Worm (Caenorhabditis elegans) whole organism, young adult: ENCODE measurements around the gene fbxc-23.

Source experiments
- B0035.1 ChIP-seq: sonication (generic microtip); optimal IDR thresholded peaks from 2 replicates; lab custom pipeline; 2016; ENCODE audit warnings: missing genetic modification characterization, mild to moderate bottlenecking, missing compliant biosample characterization, missing genotype, missing genetic modification reagents
- B0336.3 ChIP-seq: fragments of 200-800 bp; sonication (Bioruptor generic); IDR thresholded peaks from 2 replicates; pipeline ENCODE4 v1.3.6; 2022; ENCODE audit warnings: missing genetic modification characterization, missing compliant biosample characterization
- C06A6.2 ChIP-seq: fragments of 200-800 bp; sonication (Bioruptor generic); conservative IDR thresholded peaks from 2 replicates; pipeline ENCODE4 v1.3.6; 2022; ENCODE audit warnings: missing genetic modification characterization, missing compliant biosample characterization
- C17E4.6 ChIP-seq: fragments of 200-800 bp; sonication (Bioruptor generic); IDR thresholded peaks from 2 replicates; pipeline ENCODE4 v1.3.6; 2022; ENCODE audit warnings: missing genetic modification reagents, missing genetic modification characterization, missing compliant biosample characterization
- D2030.7 ChIP-seq: fragments of 200-800 bp; sonication (Bioruptor generic); IDR thresholded peaks from 2 replicates; pipeline ENCODE4 v1.3.6; 2022; ENCODE audit warnings: missing genetic modification reagents, missing genetic modification characterization, missing compliant biosample characterization
- F10E7.11 ChIP-seq: sonication (generic microtip); optimal IDR thresholded peaks from 2 replicates; lab custom pipeline; 2017; ENCODE audit warnings: mild to moderate bottlenecking, missing genetic modification characterization, moderate library complexity, missing compliant biosample characterization
- F33H1.4 ChIP-seq: fragments of 200-800 bp; sonication (Bioruptor generic); IDR thresholded peaks from 2 replicates; pipeline ENCODE4 v1.3.6; 2022; ENCODE audit warnings: missing genetic modification reagents, missing genetic modification characterization, missing compliant biosample characterization
- F39B2.1 ChIP-seq: fragments of 200-800 bp; sonication (Bioruptor generic); IDR thresholded peaks from 2 replicates; pipeline ENCODE4 v1.3.6; 2022; ENCODE audit warnings: missing genetic modification reagents, missing genetic modification characterization, missing compliant biosample characterization
- T26A5.8 ChIP-seq: sonication (generic microtip); optimal IDR thresholded peaks from 2 replicates; lab custom pipeline; 2016; ENCODE audit warnings: missing genetic modification characterization, missing compliant biosample characterization
- Y53G8AR.9 ChIP-seq: fragments of 200-800 bp; sonication (Bioruptor generic); conservative IDR thresholded peaks from 2 replicates; pipeline ENCODE4 v1.3.6; 2022; ENCODE audit warnings: missing genetic modification reagents, missing genetic modification characterization, missing compliant biosample characterization
- Y56A3A.18 ChIP-seq: fragments of 200-800 bp; sonication (Bioruptor generic); IDR thresholded peaks from 2 replicates; pipeline ENCODE4 v1.3.6; 2022; ENCODE audit warnings: missing genetic modification reagents, missing genetic modification characterization, missing compliant biosample characterization
- Y95B8A.8 ChIP-seq: fragments of 200-800 bp; sonication (Bioruptor generic); IDR thresholded peaks from 2 replicates; pipeline ENCODE4 v1.3.6; 2022; ENCODE audit warnings: missing genetic modification reagents, missing genetic modification characterization, missing compliant biosample characterization
- aptf-2 ChIP-seq: fragments of 200-800 bp; sonication (Bioruptor generic); conservative IDR thresholded peaks from 2 replicates; pipeline ENCODE4 v1.3.6; 2022; ENCODE audit warnings: missing genetic modification reagents, missing genetic modification characterization, missing compliant biosample characterization
- aptf-3 ChIP-seq: fragments of 200-800 bp; sonication (Bioruptor generic); IDR thresholded peaks from 2 replicates; pipeline ENCODE4 v1.3.6; 2022; ENCODE audit warnings: missing genetic modification characterization, missing compliant biosample characterization
- atf-7 ChIP-seq: sonication (generic microtip); optimal IDR thresholded peaks from 2 replicates; lab custom pipeline; 2017; ENCODE audit warnings: mild to moderate bottlenecking, missing genetic modification characterization, missing compliant biosample characterization
- athp-1 ChIP-seq: sonication (generic microtip); optimal IDR thresholded peaks from 2 replicates; lab custom pipeline; 2017; ENCODE audit warnings: mild to moderate bottlenecking, missing genetic modification characterization, missing compliant biosample characterization
- attf-3 ChIP-seq: fragments of 200-800 bp; sonication (Bioruptor generic); conservative IDR thresholded peaks from 2 replicates; pipeline ENCODE4 v1.3.6; 2022; ENCODE audit warnings: missing genetic modification reagents, missing genetic modification characterization, missing compliant biosample characterization
- attf-5 ChIP-seq: fragments of 200-800 bp; sonication (Bioruptor generic); optimal IDR thresholded peaks from 2 replicates; lab custom pipeline; 2018; ENCODE audit warnings: mild to moderate bottlenecking, missing genetic modification characterization, missing compliant biosample characterization
- ceh-100 ChIP-seq: fragments of 200-800 bp; sonication (Bioruptor generic); IDR thresholded peaks from 2 replicates; pipeline ENCODE4 v1.3.6; 2022; ENCODE audit warnings: missing genetic modification reagents, missing genetic modification characterization, missing compliant biosample characterization
- ceh-27 ChIP-seq: fragments of 200-800 bp; sonication (Bioruptor generic); optimal IDR thresholded peaks from 2 replicates; lab custom pipeline; 2018; ENCODE audit warnings: mild to moderate bottlenecking, missing genetic modification characterization, moderate library complexity, missing compliant biosample characterization
- ceh-58 ChIP-seq: fragments of 200-800 bp; sonication (Bioruptor generic); IDR thresholded peaks from 2 replicates; pipeline ENCODE4 v1.3.6; 2022; ENCODE audit warnings: missing genetic modification characterization, missing compliant biosample characterization
- ceh-91 ChIP-seq: fragments of 200-800 bp; sonication (Bioruptor generic); IDR thresholded peaks from 2 replicates; pipeline ENCODE4 v1.3.6; 2022; ENCODE audit warnings: missing genetic modification reagents, missing genetic modification characterization, missing compliant biosample characterization
- ets-4 ChIP-seq: fragments of 200-800 bp; sonication (Bioruptor generic); optimal IDR thresholded peaks from 2 replicates; lab custom pipeline; 2018; ENCODE audit warnings: mild to moderate bottlenecking, missing genetic modification characterization, missing compliant biosample characterization
- fkh-3 ChIP-seq: sonication (generic microtip); optimal IDR thresholded peaks from 2 replicates; lab custom pipeline; 2016; ENCODE audit warnings: mild to moderate bottlenecking, missing genetic modification characterization, missing compliant biosample characterization
- gei-17 ChIP-seq: fragments of 200-800 bp; sonication (Bioruptor generic); optimal IDR thresholded peaks from 2 replicates; lab custom pipeline; 2018; ENCODE audit warnings: mild to moderate bottlenecking, missing genetic modification characterization, missing compliant biosample characterization
- hmg-1.2 ChIP-seq: fragments of 200-800 bp; sonication (Bioruptor generic); IDR thresholded peaks from 2 replicates; pipeline ENCODE4 v1.3.6; 2022; ENCODE audit warnings: missing genetic modification reagents, missing genetic modification characterization, missing compliant biosample characterization
- let-607 ChIP-seq, 2 experiments: fragments of 200-800 bp in 1 of 2; sonication (Bioruptor generic) in 1 of 2; sonication (generic microtip) in 1 of 2; optimal IDR thresholded peaks; 2 replicates each; lab custom pipeline; 2016 to 2018; ENCODE audit warnings: mild to moderate bottlenecking in 2 of 2, missing compliant biosample characterization in 2 of 2, missing genetic modification characterization in 2 of 2, moderate library complexity in 2 of 2, missing genotype in 1 of 2
- lin-35 ChIP-seq, 3 experiments: fragments of 150-350 bp in 2 of 3; sonication (generic microtip) in 1 of 3; optimal IDR thresholded peaks; 2 replicates each; lab custom pipeline; 2014 to 2018; ENCODE audit warnings: missing biosample characterization in 3 of 3, missing genetic modification characterization in 3 of 3, missing genetic modification reagents in 3 of 3
- lsy-27 ChIP-seq: sonication (generic microtip); optimal IDR thresholded peaks from 2 replicates; lab custom pipeline; 2017; ENCODE audit warnings: missing genetic modification characterization, mild to moderate bottlenecking, missing compliant biosample characterization, antibody characterized with exemption, missing genotype, borderline replicate concordance; ENCODE audit not compliant: insufficient read depth
- mcd-1 ChIP-seq: fragments of 200-800 bp; sonication (Bioruptor generic); IDR thresholded peaks from 2 replicates; pipeline ENCODE4 v1.3.6; 2022; ENCODE audit warnings: missing genetic modification reagents, missing genetic modification characterization, missing compliant biosample characterization
- mel-28 ChIP-seq: sonication (generic microtip); optimal IDR thresholded peaks from 2 replicates; lab custom pipeline; 2016; ENCODE audit warnings: borderline replicate concordance, mild to moderate bottlenecking, missing genetic modification characterization, missing compliant biosample characterization
- nfyb-1 ChIP-seq: fragments of 200-800 bp; sonication (Bioruptor generic); IDR thresholded peaks from 2 replicates; pipeline ENCODE4 v1.3.6; 2022; ENCODE audit warnings: missing genetic modification reagents, missing genetic modification characterization, missing compliant biosample characterization
- nhr-27 ChIP-seq: fragments of 200-800 bp; sonication (Bioruptor generic); optimal IDR thresholded peaks from 2 replicates; lab custom pipeline; 2018; ENCODE audit warnings: mild to moderate bottlenecking, missing genetic modification characterization, moderate library complexity, missing compliant biosample characterization
- pha-4 ChIP-seq: fragments of 150-350 bp; sonication (generic microtip); optimal IDR thresholded peaks from 2 replicates; lab custom pipeline; 2014; ENCODE audit warnings: missing biosample characterization, missing genetic modification reagents, missing genetic modification characterization
- repo-1 ChIP-seq: sonication (generic microtip); optimal IDR thresholded peaks from 2 replicates; lab custom pipeline; 2017; ENCODE audit warnings: mild to moderate bottlenecking, missing genetic modification characterization, missing compliant biosample characterization
- sea-2 ChIP-seq: fragments of 200-800 bp; sonication (Bioruptor generic); IDR thresholded peaks from 2 replicates; pipeline ENCODE4 v1.3.6; 2022; ENCODE audit warnings: missing genetic modification characterization, missing compliant biosample characterization
- snpc-1.1 ChIP-seq: sonication (generic microtip); optimal IDR thresholded peaks from 2 replicates; lab custom pipeline; 2017; ENCODE audit warnings: missing genetic modification characterization, mild to moderate bottlenecking, missing compliant biosample characterization, antibody characterized with exemption, moderate library complexity, missing genotype, missing genetic modification reagents; ENCODE audit not compliant: insufficient read depth
- snpc-1.3 ChIP-seq: sonication (generic microtip); optimal IDR thresholded peaks from 2 replicates; lab custom pipeline; 2017; ENCODE audit warnings: missing genetic modification characterization, mild to moderate bottlenecking, missing compliant biosample characterization, antibody characterized with exemption, moderate library complexity, missing genotype, missing genetic modification reagents; ENCODE audit not compliant: insufficient read depth
- snpc-3.4 ChIP-seq: sonication (generic microtip); optimal IDR thresholded peaks from 2 replicates; lab custom pipeline; 2017; ENCODE audit warnings: missing genetic modification characterization, mild to moderate bottlenecking, missing compliant biosample characterization, antibody characterized with exemption, moderate library complexity, missing genotype, missing genetic modification reagents
- somi-1 ChIP-seq: fragments of 200-800 bp; sonication (Bioruptor generic); optimal IDR thresholded peaks from 2 replicates; lab custom pipeline; 2018; ENCODE audit warnings: mild to moderate bottlenecking, missing genetic modification characterization, missing compliant biosample characterization
- sptf-2 ChIP-seq: fragments of 200-800 bp; sonication (Bioruptor generic); optimal IDR thresholded peaks from 2 replicates; lab custom pipeline; 2018; ENCODE audit warnings: mild to moderate bottlenecking, missing genetic modification characterization, missing compliant biosample characterization
- tbp1 ChIP-seq: fragments of 200-800 bp; sonication (Bioruptor generic); optimal IDR thresholded peaks from 2 replicates; lab custom pipeline; 2018; ENCODE audit warnings: mild to moderate bottlenecking, missing genetic modification characterization, missing compliant biosample characterization
- tlf-1 ChIP-seq: fragments of 200-800 bp; sonication (Bioruptor generic); optimal IDR thresholded peaks from 2 replicates; lab custom pipeline; 2018; ENCODE audit warnings: mild to moderate bottlenecking, missing genetic modification characterization, missing compliant biosample characterization
- unc-62 ChIP-seq: fragments of 150-350 bp; optimal IDR thresholded peaks from 2 replicates; lab custom pipeline; 2014; ENCODE audit warnings: missing biosample characterization, missing genetic modification reagents, missing genetic modification characterization
- xnd-1 ChIP-seq: sonication (generic microtip); optimal IDR thresholded peaks from 2 replicates; lab custom pipeline; 2016; ENCODE audit warnings: missing genotype, missing genetic modification reagents, missing genetic modification characterization, missing compliant biosample characterization
- ztf-28 ChIP-seq: fragments of 200-800 bp; sonication (Bioruptor generic); IDR thresholded peaks from 2 replicates; pipeline ENCODE4 v1.3.6; 2022; ENCODE audit warnings: missing genetic modification reagents, missing genetic modification characterization, missing compliant biosample characterization

Gene fbxc-23

DNA sequence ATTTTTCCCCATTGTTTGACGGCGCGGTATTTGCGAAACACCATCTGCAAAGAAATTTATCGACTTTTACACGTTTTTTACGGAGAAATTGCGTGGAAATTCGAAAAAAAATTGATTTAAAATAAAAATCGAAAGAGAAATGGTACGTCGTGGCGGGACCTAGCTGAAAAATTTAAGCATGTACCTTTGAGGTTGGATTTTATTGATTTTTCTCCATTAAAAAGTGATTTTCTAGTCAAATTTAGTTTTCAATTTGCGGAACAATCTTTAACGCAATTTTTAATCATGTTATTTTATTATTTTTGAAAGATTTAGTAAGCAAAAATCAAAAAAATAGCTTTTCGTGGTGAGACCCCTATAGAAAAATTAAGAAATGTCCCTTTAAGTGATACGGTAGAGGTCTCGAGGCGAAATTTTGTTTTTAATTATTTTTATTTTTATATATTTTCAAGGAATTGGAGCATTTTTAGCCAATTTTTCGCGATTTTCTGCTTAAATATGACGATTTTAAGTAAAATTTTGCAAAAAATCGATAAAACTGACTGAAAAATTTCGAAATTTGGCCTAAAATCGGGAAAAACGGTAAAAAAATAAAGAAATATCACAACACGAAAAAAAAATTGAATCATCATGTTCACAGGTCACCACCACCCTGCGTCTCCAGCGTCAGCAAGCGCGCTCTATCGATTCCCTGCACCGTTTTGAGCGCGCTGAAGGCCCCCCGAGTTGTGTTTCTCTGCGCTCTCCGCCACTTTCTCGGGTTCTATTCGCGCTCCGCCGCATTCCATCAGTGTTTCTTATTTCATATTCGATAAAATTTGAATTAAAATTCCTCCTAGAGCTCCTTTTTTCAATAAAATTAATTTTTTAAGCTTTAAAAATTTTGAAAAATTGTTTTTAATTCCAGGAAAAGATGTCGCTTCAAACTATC, 21.1 kb downstream of the fbxc-23 start, which contains the start of the genes mrpl-37 and lin-38 (continued):
- TF ChIP-seq ceh-58 (GFP tag; lab: Robert Waterston, UW) (no peak), hmg-1.2 (GFP tag; lab: Robert Waterston, UW) (peak; percentile 38; the same call in 1 of the 2 replicates), lin-35 (GFP tag; optimal IDR thresholded peaks at IDR 0.05; lab: Kevin White, UChicago) (peak in 1 of 3 experiments; percentile 18), C06A6.2 (no peak), snpc-3.4 (no peak), nfyb-1 (no peak), fkh-3 (no peak), Y95B8A.8 (GFP tag; lab: Robert Waterston, UW) (no peak), let-607 (tag; optimal IDR thresholded peaks at IDR 0.05; lab: Kevin White, UChicago) (no peak), repo-1 (no peak), aptf-2 (no peak), B0035.1 (tag; lab: Kevin White, UChicago) (no peak), C17E4.6 (GFP tag; lab: Robert Waterston, UW) (no peak), aptf-3 (no peak), snpc-1.1 (peak; percentile 13), mcd-1 (GFP tag; lab: Robert Waterston, UW) (peak; percentile 87), sptf-2 (no peak), F39B2.1 (GFP tag; lab: Robert Waterston, UW) (no peak), sea-2 (GFP tag; lab: Robert Waterston, UW) (no peak), gei-17 (GFP tag; lab: Kevin White, UChicago) (no peak), attf-3 (GFP tag; lab: Robert Waterston, UW) (no peak), ets-4 (no peak), xnd-1 (tag; lab: Kevin White, UChicago) (peak; percentile 89), Y53G8AR.9 (no peak), F10E7.11 (tag; lab: Kevin White, UChicago) (no peak), D2030.7 (GFP tag; lab: Robert Waterston, UW) (peak; percentile 63; the same call in 1 of the 2 replicates), tbp1 (no peak), ceh-100 (no peak), B0336.3 (GFP tag; lab: Robert Waterston, UW) (no peak), lsy-27 (tag; lab: Kevin White, UChicago) (no peak), F33H1.4 (GFP tag; lab: Robert Waterston, UW) (peak; percentile 92), attf-5 (GFP tag; lab: Kevin White, UChicago) (peak; percentile 93), unc-62 (GFP tag; lab: Kevin White, UChicago) (no peak), atf-7 (tag; lab: Kevin White, UChicago) (no peak), T26A5.8 (tag; lab: Kevin White, UChicago) (no peak), tlf-1 (GFP tag; lab: Kevin White, UChicago) (no peak), athp-1 (no peak), mel-28 (tag; lab: Kevin White, UChicago) (no peak), nhr-27 (no peak), ceh-91 (GFP tag; lab: Robert Waterston, UW) (no peak), snpc-1.3 (tag; lab: Kevin White, UChicago) (no peak), ztf-28 (GFP tag; lab: Robert Waterston, UW) (no peak), ceh-27 (GFP tag; lab: Kevin White, UChicago) (no peak), Y56A3A.18 (no peak), pha-4 (tag; lab: Kevin White, UChicago) (no peak), somi-1 (GFP tag; lab: Kevin White, UChicago) (no peak)
